Fruit fly (Drosophila melanogaster) S2 (cell line): ENCODE results near the gene RpL22.

ENCODE experiments used
- CG8478 ChIP-seq: fragments of >200 bp; optimal IDR thresholded peaks from 2 replicates; lab custom pipeline; 2018
- CTCF ChIP-seq, 2 experiments: fragments of >200 bp; optimal IDR thresholded peaks; 2 replicates each; lab custom pipeline; 2018

dm6 chrX:767928-768327 lies 3.0 kb upstream of the RpL22 start:
- TF ChIP-seq CTCF (optimal IDR thresholded peaks at IDR 0.05; lab: Kevin White, UChicago) = no peak
- no peak for TF ChIP-seq CG8478 (lab: Kevin White, UChicago)
